Fruit fly (Drosophila melanogaster) whole organism, embryonic: Measurements from ENCODE around the gene CG4896.

Experiments used
- ATbp ChIP-seq: fragments of 200-800 bp; sonication (Bioruptor generic); optimal IDR thresholded peaks from 2 replicates; lab custom pipeline; 2017; ENCODE audit warnings: missing biosample characterization, mild to moderate bottlenecking, missing genetic modification characterization, missing genetic modification reagents
- CG10147 ChIP-seq: fragments of 200-800 bp; sonication (Bioruptor generic); optimal IDR thresholded peaks from 2 replicates; lab custom pipeline; 2019; ENCODE audit warnings: missing biosample characterization, mild to moderate bottlenecking, missing genetic modification characterization, moderate library complexity
- CG10366 ChIP-seq: fragments of 200-800 bp; sonication (Bioruptor generic); IDR thresholded peaks from 2 replicates; pipeline ENCODE4 v1.3.6; 2022; ENCODE audit warnings: missing biosample characterization, missing genetic modification characterization
- CG12659 ChIP-seq: fragments of 200-800 bp; sonication (Bioruptor generic); optimal IDR thresholded peaks from 3 replicates; lab custom pipeline; 2017; ENCODE audit warnings: mild to moderate bottlenecking, missing biosample characterization, missing genetic modification reagents, missing genetic modification characterization
- CG17802 ChIP-seq: fragments of 200-800 bp; sonication (Bioruptor generic); optimal IDR thresholded peaks from 2 replicates; lab custom pipeline; 2018; ENCODE audit warnings: missing biosample characterization, mild to moderate bottlenecking, missing genetic modification characterization, moderate library complexity
- CG18011 ChIP-seq: fragments of 200-800 bp; sonication (Bioruptor generic); optimal IDR thresholded peaks from 2 replicates; lab custom pipeline; 2017; ENCODE audit warnings: missing biosample characterization, missing genetic modification characterization, mild to moderate bottlenecking, moderate library complexity, missing genotype
- CG18262 ChIP-seq: fragments of 200-800 bp; optimal IDR thresholded peaks from 3 replicates; lab custom pipeline; 2019; ENCODE audit warnings: missing biosample characterization, mild to moderate bottlenecking, missing genetic modification characterization, moderate library complexity
- CG1832 ChIP-seq: fragments of 200-800 bp; sonication (Bioruptor generic); optimal IDR thresholded peaks from 2 replicates; lab custom pipeline; 2017; ENCODE audit warnings: missing biosample characterization, mild to moderate bottlenecking, missing genetic modification characterization, inconsistent platforms
- CG31224 ChIP-seq: fragments of 200-800 bp; sonication (Bioruptor generic); IDR thresholded peaks from 2 replicates; pipeline ENCODE4 v1.3.6; 2022; ENCODE audit warnings: missing biosample characterization, missing genetic modification characterization
- CG31441 ChIP-seq: fragments of 200-800 bp; sonication (Bioruptor generic); IDR thresholded peaks from 2 replicates; pipeline ENCODE4 v1.3.6; 2022; ENCODE audit warnings: missing biosample characterization, missing genetic modification characterization
- CG3163 ChIP-seq: fragments of 200-800 bp; sonication (Bioruptor generic); optimal IDR thresholded peaks from 3 replicates; lab custom pipeline; 2016; ENCODE audit warnings: missing biosample characterization, missing genetic modification characterization
- CG4404 ChIP-seq: fragments of 200-800 bp; sonication (Bioruptor generic); IDR thresholded peaks from 2 replicates; pipeline ENCODE4 v1.3.6; 2022; ENCODE audit warnings: missing biosample characterization, missing genetic modification characterization
- CG4424 ChIP-seq: fragments of 200-800 bp; sonication (Bioruptor generic); optimal IDR thresholded peaks from 3 replicates; lab custom pipeline; 2016; ENCODE audit warnings: missing biosample characterization, missing genetic modification characterization
- CG4854 ChIP-seq: fragments of 200-800 bp; sonication (Bioruptor generic); optimal IDR thresholded peaks from 2 replicates; lab custom pipeline; 2016; ENCODE audit warnings: missing biosample characterization, missing genetic modification characterization, inconsistent platforms
- CG7556 ChIP-seq: fragments of 200-800 bp; sonication (Bioruptor generic); optimal IDR thresholded peaks from 2 replicates; lab custom pipeline; 2017; ENCODE audit warnings: missing biosample characterization, mild to moderate bottlenecking, missing genetic modification characterization
- CG8924 ChIP-seq: fragments of 200-800 bp; optimal IDR thresholded peaks from 3 replicates; lab custom pipeline; 2019; ENCODE audit warnings: missing biosample characterization, mild to moderate bottlenecking, missing genetic modification characterization, moderate library complexity
- CG9817 ChIP-seq: fragments of 200-800 bp; sonication (Bioruptor generic); optimal IDR thresholded peaks from 2 replicates; lab custom pipeline; 2018; ENCODE audit warnings: missing biosample characterization, mild to moderate bottlenecking, missing genetic modification characterization, moderate library complexity
- CG9932 ChIP-seq: fragments of 200-800 bp; sonication (Bioruptor generic); IDR thresholded peaks from 2 replicates; pipeline ENCODE4 v1.3.6; 2022; ENCODE audit warnings: missing biosample characterization, missing genetic modification characterization
- CoRest ChIP-seq: fragments of 200-800 bp; sonication (Bioruptor generic); optimal IDR thresholded peaks from 3 replicates; lab custom pipeline; 2018; ENCODE audit warnings: missing biosample characterization, mild to moderate bottlenecking, missing genetic modification characterization, moderate library complexity
- D19A ChIP-seq: fragments of 200-800 bp; optimal IDR thresholded peaks from 3 replicates; lab custom pipeline; 2019; ENCODE audit warnings: missing biosample characterization, mild to moderate bottlenecking, missing genetic modification characterization, moderate library complexity
- Dad ChIP-seq: fragments of 200-800 bp; sonication (Bioruptor generic); optimal IDR thresholded peaks from 3 replicates; lab custom pipeline; 2016; ENCODE audit warnings: missing biosample characterization, missing genetic modification characterization
- Dek ChIP-seq: fragments of 200-800 bp; sonication (Bioruptor generic); optimal IDR thresholded peaks from 3 replicates; lab custom pipeline; 2019; ENCODE audit warnings: missing biosample characterization, mild to moderate bottlenecking, missing genetic modification characterization, moderate library complexity
- Elba2 ChIP-seq: fragments of 200-800 bp; sonication (Bioruptor generic); optimal IDR thresholded peaks from 3 replicates; lab custom pipeline; 2016; ENCODE audit warnings: missing biosample characterization, missing genetic modification characterization
- Med ChIP-seq: fragments of 200-800 bp; sonication (Bioruptor generic); peaks from one replicate; lab custom pipeline; 2016; ENCODE audit warnings: missing biosample characterization, missing genetic modification characterization, mild to moderate bottlenecking, inconsistent platforms, moderate library complexity
- Meics ChIP-seq: fragments of 200-800 bp; sonication (Bioruptor generic); optimal IDR thresholded peaks from 2 replicates; lab custom pipeline; 2017; ENCODE audit warnings: missing biosample characterization, mild to moderate bottlenecking, missing genetic modification characterization
- Ptx1 ChIP-seq: fragments of 200-800 bp; sonication (Bioruptor generic); IDR thresholded peaks from 2 replicates; pipeline ENCODE4 v1.3.6; 2022; ENCODE audit warnings: missing biosample characterization, missing genetic modification characterization
- Six4 ChIP-seq: fragments of 200-800 bp; sonication (Bioruptor generic); optimal IDR thresholded peaks from 2 replicates; lab custom pipeline; 2016; ENCODE audit warnings: missing biosample characterization, missing genetic modification characterization
- Sox102F ChIP-seq: fragments of 200-800 bp; sonication (Bioruptor generic); optimal IDR thresholded peaks from 2 replicates; lab custom pipeline; 2018; ENCODE audit warnings: missing biosample characterization, mild to moderate bottlenecking, missing genetic modification characterization, moderate library complexity
- Vsx1 ChIP-seq: fragments of 200-800 bp; sonication (Bioruptor generic); optimal IDR thresholded peaks from 2 replicates; lab custom pipeline; 2017; ENCODE audit warnings: missing biosample characterization, mild to moderate bottlenecking, missing genetic modification characterization, missing genetic modification reagents
- abd-A ChIP-seq: fragments of 200-800 bp; sonication (Bioruptor generic); optimal IDR thresholded peaks from 3 replicates; lab custom pipeline; 2019; ENCODE audit warnings: missing biosample characterization, mild to moderate bottlenecking, missing genetic modification characterization, moderate library complexity
- ac ChIP-seq: fragments of 200-800 bp; sonication (Bioruptor generic); optimal IDR thresholded peaks from 3 replicates; lab custom pipeline; 2017; ENCODE audit warnings: missing biosample characterization, mild to moderate bottlenecking, missing genetic modification characterization
- al ChIP-seq: fragments of 200-800 bp; sonication (Bioruptor generic); IDR thresholded peaks from 2 replicates; pipeline ENCODE4 v1.3.6; 2022; ENCODE audit warnings: missing biosample characterization, missing genetic modification characterization
- aop ChIP-seq: fragments of 200-800 bp; sonication (Bioruptor generic); IDR thresholded peaks from 2 replicates; pipeline ENCODE4 v1.3.6; 2022; ENCODE audit warnings: missing biosample characterization, missing genetic modification characterization
- bigmax ChIP-seq: fragments of 200-800 bp; sonication (Bioruptor generic); optimal IDR thresholded peaks from 2 replicates; lab custom pipeline; 2018; ENCODE audit warnings: missing biosample characterization, mild to moderate bottlenecking, missing genetic modification characterization
- fd102C ChIP-seq: fragments of 200-800 bp; sonication (Bioruptor generic); optimal IDR thresholded peaks from 2 replicates; lab custom pipeline; 2018; ENCODE audit warnings: missing biosample characterization, mild to moderate bottlenecking, missing genetic modification characterization, moderate library complexity
- gce ChIP-seq: fragments of 200-800 bp; sonication (Bioruptor generic); IDR thresholded peaks from 3 replicates; pipeline ENCODE4 v1.3.6; 2022; ENCODE audit warnings: missing biosample characterization, missing genetic modification characterization
- gsb ChIP-seq: fragments of 200-800 bp; sonication (Bioruptor generic); IDR thresholded peaks from 2 replicates; pipeline ENCODE4 v1.3.6; 2022; ENCODE audit warnings: missing biosample characterization, missing genetic modification characterization
- knrl ChIP-seq: fragments of 200-800 bp; sonication (Bioruptor generic); IDR thresholded peaks from 3 replicates; pipeline ENCODE4 v1.3.6; 2022; ENCODE audit warnings: missing biosample characterization, missing genetic modification characterization; ENCODE audit not compliant: partially characterized antibody
- lola ChIP-seq, 3 experiments: fragments of >200 bp in 2 of 3; fragments of 200-800 bp in 1 of 3; sonication (Bioruptor generic) in 1 of 3; optimal IDR thresholded peaks; 2 replicates each; lab custom pipeline; 2017 to 2019; ENCODE audit warnings: missing biosample characterization in 3 of 3, missing genetic modification characterization in 3 of 3, mild to moderate bottlenecking in 1 of 3, moderate library complexity in 1 of 3
- psq ChIP-seq: fragments of 200-800 bp; sonication (Bioruptor generic); optimal IDR thresholded peaks from 2 replicates; lab custom pipeline; 2017; ENCODE audit warnings: missing biosample characterization, missing genetic modification characterization
- scrt ChIP-seq: fragments of 200-800 bp; sonication (Bioruptor generic); optimal IDR thresholded peaks from 2 replicates; lab custom pipeline; 2018; ENCODE audit warnings: missing biosample characterization, mild to moderate bottlenecking, missing genetic modification characterization, moderate library complexity
- sens ChIP-seq: fragments of 200-800 bp; sonication (Bioruptor generic); peaks from one replicate; lab custom pipeline; 2016; ENCODE audit warnings: missing biosample characterization, missing genetic modification characterization
- seq ChIP-seq: fragments of 200-800 bp; sonication (Bioruptor generic); IDR thresholded peaks from 2 replicates; pipeline ENCODE4 v1.3.6; 2022; ENCODE audit warnings: missing biosample characterization, missing genetic modification characterization
- shn ChIP-seq: fragments of 200-800 bp; sonication (Bioruptor generic); optimal IDR thresholded peaks from 3 replicates; lab custom pipeline; 2016; ENCODE audit warnings: missing biosample characterization, missing genetic modification characterization
- sug ChIP-seq: fragments of 200-800 bp; optimal IDR thresholded peaks from 2 replicates; lab custom pipeline; 2019; ENCODE audit warnings: missing biosample characterization, mild to moderate bottlenecking, missing genetic modification characterization, moderate library complexity
- tna ChIP-seq: fragments of 200-800 bp; sonication (Bioruptor generic); IDR thresholded peaks from 2 replicates; pipeline ENCODE4 v1.3.6; 2022; ENCODE audit warnings: missing biosample characterization, missing genetic modification characterization; ENCODE audit not compliant: partially characterized antibody
- wek ChIP-seq: fragments of 200-800 bp; sonication (Bioruptor generic); optimal IDR thresholded peaks from 3 replicates; lab custom pipeline; 2018; ENCODE audit warnings: missing biosample characterization, mild to moderate bottlenecking, missing genetic modification characterization, moderate library complexity
- zfh1 ChIP-seq: fragments of 200-800 bp; sonication (Bioruptor generic); IDR thresholded peaks from 3 replicates; pipeline ENCODE4 v1.3.6; 2022; ENCODE audit warnings: missing biosample characterization, missing genetic modification characterization

The CG4896 gene

DNA sequence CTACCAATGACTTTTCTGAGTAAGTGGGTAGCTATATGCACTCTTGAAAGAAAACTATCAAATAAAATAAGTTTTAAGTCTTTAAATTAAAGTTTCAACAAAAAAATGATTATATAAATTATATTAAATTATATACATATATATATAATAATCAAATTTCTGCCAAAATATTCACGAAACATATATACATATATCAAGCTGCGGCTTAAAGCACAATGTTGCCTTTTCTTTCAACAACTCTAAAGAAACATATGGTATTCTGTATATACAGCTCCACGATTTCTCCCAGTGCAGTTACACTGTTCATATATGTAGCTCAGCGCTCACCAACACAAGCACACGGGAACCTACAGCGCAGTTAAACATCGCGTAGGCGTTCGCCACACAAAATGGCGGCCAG is 42.0 kb upstream of the CG4896 start (continued):
- peak; percentile 29 for TF ChIP-seq Dek
- TF ChIP-seq CG8924 (tag; lab: Kevin White, UChicago), result peak; percentile 44
- peak; percentile 15 for TF ChIP-seq CoRest (tag; lab: Kevin White, UChicago)
- TF ChIP-seq CG31224 (GFP tag; lab: Robert Waterston, UW), result no peak
- peak; percentile 63 for TF ChIP-seq Meics (GFP tag; lab: Kevin White, UChicago)
- peak; percentile 40 for TF ChIP-seq Sox102F (GFP tag; lab: Kevin White, UChicago)
- TF ChIP-seq CG12659, result peak; percentile 16
- TF ChIP-seq CG31441 (GFP tag; lab: Robert Waterston, UW), result 0 out of 2 replicates have a peak, but pooled peaks have one; percentile 30
- TF ChIP-seq CG4424 (GFP tag; lab: Kevin White, UChicago), result no peak
- TF ChIP-seq knrl (GFP tag; lab: Robert Waterston, UW), result no peak
- TF ChIP-seq sens (GFP tag; lab: Kevin White, UChicago), result peak; percentile 45
- no peak for TF ChIP-seq lola (GFP tag; optimal IDR thresholded peaks at IDR 0.05; lab: Kevin White, UChicago)
- peak; percentile 56 for TF ChIP-seq CG7556 (GFP tag; lab: Kevin White, UChicago)
- no peak for TF ChIP-seq ac (GFP tag; lab: Kevin White, UChicago)

DNA sequence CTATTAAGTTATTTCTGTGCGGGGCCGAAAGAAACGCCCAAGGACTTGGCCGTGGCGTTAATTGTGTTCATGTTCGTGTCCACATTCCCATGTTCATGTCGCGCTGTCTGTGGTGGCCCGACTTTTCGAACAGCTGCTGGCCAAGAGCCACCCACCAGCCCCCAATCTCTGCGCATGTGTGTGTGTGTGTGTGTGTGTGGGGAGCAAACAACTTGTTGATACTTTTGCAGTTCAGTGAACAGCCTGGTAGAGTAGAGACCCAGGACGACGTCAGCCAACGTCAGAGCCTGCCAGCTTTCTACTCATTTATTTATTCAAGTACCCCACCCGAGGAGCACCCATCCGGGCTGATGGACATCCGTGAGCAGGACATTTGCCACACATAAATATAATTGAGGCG is 40.5 kb upstream of the CG4896 start:
- TF ChIP-seq CG9817 (tag; lab: Kevin White, UChicago), result no peak
- no peak for TF ChIP-seq zfh1 (GFP tag; lab: Robert Waterston, UW)
- TF ChIP-seq wek (GFP tag; lab: Kevin White, UChicago), result no peak
- TF ChIP-seq Med (GFP tag; lab: Kevin White, UChicago), result peak; percentile 11
- TF ChIP-seq gsb (GFP tag; lab: Robert Waterston, UW), result no peak
- TF ChIP-seq al, result no peak
- TF ChIP-seq abd-A (tag; lab: Kevin White, UChicago), result peak; percentile 1
- no peak for TF ChIP-seq ATbp
- peak; percentile 93 for TF ChIP-seq scrt
- no peak for TF ChIP-seq D19A
- no peak for TF ChIP-seq Ptx1 (GFP tag; lab: Robert Waterston, UW)
- no peak for TF ChIP-seq CG3163 (GFP tag; lab: Kevin White, UChicago)
- no peak for TF ChIP-seq Dad (GFP tag; lab: Kevin White, UChicago)
- TF ChIP-seq CG1832 (GFP tag; lab: Kevin White, UChicago), result no peak

DNA sequence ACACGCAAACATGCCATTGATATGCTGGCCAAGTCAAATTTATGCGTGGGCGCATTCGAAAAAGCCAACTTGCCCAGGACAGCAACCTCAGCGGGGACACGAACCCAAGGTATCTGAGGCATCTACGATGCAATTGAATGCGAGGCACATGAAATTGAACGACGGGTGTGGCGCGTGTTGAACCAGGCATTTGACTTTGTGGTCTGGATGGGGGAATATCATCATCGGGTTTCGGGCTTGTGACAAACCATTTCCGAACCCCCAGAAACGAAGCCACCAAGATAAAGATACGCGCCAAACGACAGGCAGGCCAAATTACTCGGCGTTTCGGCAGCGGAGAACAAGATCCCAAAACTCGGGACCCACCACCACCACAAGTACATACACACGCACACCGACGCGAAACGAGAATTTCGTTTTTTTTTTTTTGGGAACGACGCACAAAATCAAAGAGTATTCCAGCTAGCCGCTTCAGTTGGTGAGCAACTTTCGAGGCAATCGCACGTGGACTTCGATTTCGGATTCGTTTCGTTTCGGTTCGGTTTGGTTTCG is 34.7 kb upstream of the CG4896 start, which contains the start of gene MFS3:
Gene MFS3 (plus strand): TSS at position 472 of the 552 bp plus-strand sequence.
- TF ChIP-seq CG10366 (GFP tag; lab: Robert Waterston, UW), result no peak
- no peak for TF ChIP-seq CG10147 (GFP tag; lab: Kevin White, UChicago)
- no peak for TF ChIP-seq Elba2 (GFP tag; lab: Kevin White, UChicago)
- 0 out of 3 replicates have a peak, but pooled peaks have one; percentile 32 for TF ChIP-seq gce
- TF ChIP-seq Dek, result no peak
- no peak for TF ChIP-seq shn (GFP tag; lab: Kevin White, UChicago)
- no peak for TF ChIP-seq seq (GFP tag; lab: Robert Waterston, UW)
- no peak for TF ChIP-seq CG31441 (GFP tag; lab: Robert Waterston, UW)
- TF ChIP-seq CG17802 (tag; lab: Kevin White, UChicago), result no peak
- peak; percentile 33 for TF ChIP-seq CG12659
- TF ChIP-seq CG9932, result no peak
- TF ChIP-seq fd102C (GFP tag; lab: Kevin White, UChicago), result no peak
- TF ChIP-seq CG4854 (GFP tag; lab: Kevin White, UChicago), result no peak
- peak; percentile 8 for TF ChIP-seq Vsx1 (GFP tag; lab: Kevin White, UChicago)
- no peak for TF ChIP-seq aop (GFP tag; lab: Robert Waterston, UW)
- no peak for TF ChIP-seq tna (GFP tag; lab: Robert Waterston, UW)
- TF ChIP-seq Six4 (GFP tag; lab: Kevin White, UChicago), result no peak
- TF ChIP-seq CG18262 (tag; lab: Kevin White, UChicago), result no peak
- TF ChIP-seq bigmax (GFP tag; lab: Kevin White, UChicago), result no peak
- TF ChIP-seq CG4404 (GFP tag; lab: Robert Waterston, UW), result no peak
- TF ChIP-seq lola (GFP tag; optimal IDR thresholded peaks at IDR 0.05; lab: Kevin White, UChicago), result no peak
- TF ChIP-seq CG18011 (GFP tag; lab: Kevin White, UChicago), result no peak
- no peak for TF ChIP-seq psq (GFP tag; lab: Kevin White, UChicago)
- TF ChIP-seq sug (tag; lab: Kevin White, UChicago), result peak; percentile 36
